Worm (Caenorhabditis elegans): ENCODE measurements around the gene str-39.

str-39 gene

DNA sequence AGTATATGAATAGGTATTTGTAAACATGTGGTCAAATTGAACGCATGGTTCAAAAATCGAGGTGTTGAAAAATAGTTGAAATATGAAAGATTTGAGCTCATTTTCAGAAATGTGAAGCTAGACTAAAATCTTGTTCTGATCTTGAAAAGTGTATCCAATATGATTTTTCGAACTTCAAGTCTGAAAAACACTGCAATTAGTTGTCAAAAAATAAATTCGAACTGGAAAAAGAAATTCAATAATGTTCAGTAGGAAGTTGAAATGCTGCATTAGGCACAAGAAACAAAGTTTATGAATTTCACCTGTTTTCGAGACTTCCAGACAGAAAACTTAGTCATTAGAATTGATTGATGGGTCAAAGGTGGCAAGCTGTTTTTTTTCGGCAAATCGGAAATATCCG lies 18.2 kb downstream of the str-39 start, which contains the start of gene srh-270:
TSS of gene srh-270 (minus strand) at position 101 of the 400 bp plus-strand sequence.
- TF ChIP-seq lin-26 (GFP tag; IDR thresholded peaks at IDR 0.05) = no peak
- no peak for TF ChIP-seq B0261.1 (tag; optimal IDR thresholded peaks at IDR 0.05)
- no peak for TF ChIP-seq ekl-4 (GFP tag; IDR thresholded peaks at IDR 0.05)
- TF ChIP-seq let-607 (tag; optimal IDR thresholded peaks at IDR 0.05) = no peak
- no peak for TF ChIP-seq C06A6.2 (GFP tag; conservative IDR thresholded peaks at IDR 0.05)
- TF ChIP-seq efl-1 (GFP tag; optimal IDR thresholded peaks at IDR 0.05) = no peak
- no peak for TF ChIP-seq lin-54 (GFP tag; optimal IDR thresholded peaks at IDR 0.05)
- TF ChIP-seq mxl-1 (tag; optimal IDR thresholded peaks at IDR 0.05) = no peak
- TF ChIP-seq madf-10 (tag; optimal IDR thresholded peaks at IDR 0.05) = no peak
- no peak for TF ChIP-seq ztf-25 (GFP tag; IDR thresholded peaks at IDR 0.05)
- no peak for TF ChIP-seq F33H1.4 (GFP tag; IDR thresholded peaks at IDR 0.05)
- no peak for TF ChIP-seq ceh-79 (tag; optimal IDR thresholded peaks at IDR 0.05)
- no peak for TF ChIP-seq ztf-6 (GFP tag; IDR thresholded peaks at IDR 0.05)
- no peak for TF ChIP-seq lin-35 (GFP tag; optimal IDR thresholded peaks at IDR 0.05)
- no peak for TF ChIP-seq dpff-1 (tag; optimal IDR thresholded peaks at IDR 0.05)
- TF ChIP-seq ztf-28 (GFP tag; IDR thresholded peaks at IDR 0.05) = no peak
- TF ChIP-seq B0035.1 (tag; optimal IDR thresholded peaks at IDR 0.05) = no peak
- no peak for TF ChIP-seq mel-28 (tag; optimal IDR thresholded peaks at IDR 0.05; ENCODE audit: borderline replicate concordance)

ce11 chrV:2859738-2860137 lies 20.0 kb downstream of the str-39 start, which contains the start of gene srj-54:
Gene srj-54 (minus strand): TSS chrV:2859838.
- TF ChIP-seq F37B4.10 (GFP tag; IDR thresholded peaks at IDR 0.05) = no peak
- no peak for TF ChIP-seq lsy-27 (tag; optimal IDR thresholded peaks at IDR 0.05; ENCODE audit: borderline replicate concordance, insufficient read depth)
- TF ChIP-seq sea-2 (GFP tag; IDR thresholded peaks at IDR 0.05) = no peak
- no peak for TF ChIP-seq unc-130 (GFP tag; optimal IDR thresholded peaks at IDR 0.05)
- TF ChIP-seq lin-26 (GFP tag; IDR thresholded peaks at IDR 0.05) = no peak
- no peak for TF ChIP-seq C06A6.2 (GFP tag; conservative IDR thresholded peaks at IDR 0.05)
- no peak for TF ChIP-seq F10E7.11 (tag; optimal IDR thresholded peaks at IDR 0.05)
- no peak for TF ChIP-seq B0336.3 (GFP tag; IDR thresholded peaks at IDR 0.05)
- TF ChIP-seq rcor-1 (GFP tag; IDR thresholded peaks at IDR 0.05) = no peak
- no peak for TF ChIP-seq F33H1.4 (GFP tag; IDR thresholded peaks at IDR 0.05)
- TF ChIP-seq atf-7 (tag; optimal IDR thresholded peaks at IDR 0.05) = no peak
- no peak for TF ChIP-seq tlf-1 (GFP tag; optimal IDR thresholded peaks at IDR 0.05)
- no peak for TF ChIP-seq ama-1 (optimal IDR thresholded peaks at IDR 0.05)
- no peak for TF ChIP-seq ama-1 (GFP tag; optimal IDR thresholded peaks at IDR 0.05)

- TF ChIP-seq unc-130 (GFP tag; optimal IDR thresholded peaks at IDR 0.05) = no peak
- no peak for TF ChIP-seq rcor-1 (GFP tag; IDR thresholded peaks at IDR 0.05)
- no peak for TF ChIP-seq sea-2 (GFP tag; IDR thresholded peaks at IDR 0.05)
- no peak for TF ChIP-seq lin-40 (tag; optimal IDR thresholded peaks at IDR 0.05)
- no peak for TF ChIP-seq dpff-1 (tag; optimal IDR thresholded peaks at IDR 0.05)
- no peak for TF ChIP-seq ekl-4 (GFP tag; IDR thresholded peaks at IDR 0.05)
- no peak for TF ChIP-seq T26A5.8 (tag; optimal IDR thresholded peaks at IDR 0.05)
- no peak for TF ChIP-seq ama-1 (optimal IDR thresholded peaks at IDR 0.05)
- TF ChIP-seq ama-1 (GFP tag; optimal IDR thresholded peaks at IDR 0.05) = no peak
- no peak for TF ChIP-seq akir-1 (GFP tag; optimal IDR thresholded peaks at IDR 0.05)
- TF ChIP-seq mxl-1 (tag; optimal IDR thresholded peaks at IDR 0.05) = no peak
- TF ChIP-seq nhr-179 (tag; optimal IDR thresholded peaks at IDR 0.05) = no peak
- TF ChIP-seq F57C9.4 (tag; optimal IDR thresholded peaks at IDR 0.05) = no peak
These were observed 21.9 kb downstream of the str-39 start, which contains the start of gene srj-55 for ce11 chrV:2857842-2858241. Gene srj-55 (minus strand): TSS chrV:2857942.

DNA sequence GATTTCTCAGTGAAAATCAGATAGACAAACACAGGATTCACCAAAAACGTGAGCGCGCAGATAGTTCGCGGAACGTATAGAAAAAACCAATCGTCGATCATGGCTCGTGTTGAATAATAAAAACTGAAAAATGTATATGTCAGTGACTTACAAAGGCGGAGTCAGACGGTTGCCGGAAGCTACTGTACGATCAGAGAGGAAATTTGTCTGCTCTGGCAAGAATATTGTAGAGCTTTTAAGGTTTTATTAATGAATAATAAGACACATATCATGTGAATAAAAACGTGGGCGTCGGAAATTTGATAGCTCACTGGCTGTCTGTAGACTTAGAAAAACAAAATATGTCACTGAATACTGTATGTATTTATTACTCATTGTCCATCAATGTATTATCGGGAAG lies 24.2 kb downstream of the str-39 start, which contains the start of gene srj-57:
TSS of gene srj-57 (minus strand) at position 101 of the 400 bp plus-strand sequence.
- TF ChIP-seq him-1 (tag; optimal IDR thresholded peaks at IDR 0.05) = no peak
- no peak for TF ChIP-seq efl-1 (GFP tag; optimal IDR thresholded peaks at IDR 0.05)
- no peak for TF ChIP-seq nfyb-1 (GFP tag; IDR thresholded peaks at IDR 0.05)
- TF ChIP-seq ets-4 (GFP tag; optimal IDR thresholded peaks at IDR 0.05) = no peak
- TF ChIP-seq K12H6.12 (tag; optimal IDR thresholded peaks at IDR 0.05) = no peak
- TF ChIP-seq mxl-1 (tag; optimal IDR thresholded peaks at IDR 0.05) = no peak
- TF ChIP-seq Y79H2A.3 (GFP tag; conservative IDR thresholded peaks at IDR 0.05) = no peak
- TF ChIP-seq madf-8 (GFP tag; conservative IDR thresholded peaks at IDR 0.05) = no peak
- TF ChIP-seq B0261.1 (tag; optimal IDR thresholded peaks at IDR 0.05) = no peak
- TF ChIP-seq snpc-1.3 (tag; optimal IDR thresholded peaks at IDR 0.05; ENCODE audit: insufficient read depth) = no peak
- no peak for TF ChIP-seq akir-1 (GFP tag; optimal IDR thresholded peaks at IDR 0.05)
- TF ChIP-seq madf-3 (GFP tag; IDR thresholded peaks at IDR 0.05) = no peak
- no peak for TF ChIP-seq somi-1 (GFP tag; optimal IDR thresholded peaks at IDR 0.05)
- TF ChIP-seq B0336.3 (GFP tag; IDR thresholded peaks at IDR 0.05) = no peak

Data from whole organism, young adult.